Worm (Caenorhabditis elegans) whole organism, L4/young adult: Measurements from ENCODE around the gene ztf-13.

Source experiments
- W03F9.2 ChIP-seq: fragments of 150-350 bp; optimal IDR thresholded peaks from 2 replicates; lab custom pipeline; 2014; ENCODE audit warnings: missing biosample characterization, missing genetic modification characterization
- dao-5 ChIP-seq: sonication (generic microtip); optimal IDR thresholded peaks from 2 replicates; lab custom pipeline; 2016; ENCODE audit warnings: missing genotype, missing genetic modification characterization, moderate library complexity, missing compliant biosample characterization
- him-1 ChIP-seq: sonication (generic microtip); optimal IDR thresholded peaks from 2 replicates; lab custom pipeline; 2016; ENCODE audit warnings: missing genotype, missing genetic modification reagents, missing genetic modification characterization, missing compliant biosample characterization

Gene ztf-13

DNA sequence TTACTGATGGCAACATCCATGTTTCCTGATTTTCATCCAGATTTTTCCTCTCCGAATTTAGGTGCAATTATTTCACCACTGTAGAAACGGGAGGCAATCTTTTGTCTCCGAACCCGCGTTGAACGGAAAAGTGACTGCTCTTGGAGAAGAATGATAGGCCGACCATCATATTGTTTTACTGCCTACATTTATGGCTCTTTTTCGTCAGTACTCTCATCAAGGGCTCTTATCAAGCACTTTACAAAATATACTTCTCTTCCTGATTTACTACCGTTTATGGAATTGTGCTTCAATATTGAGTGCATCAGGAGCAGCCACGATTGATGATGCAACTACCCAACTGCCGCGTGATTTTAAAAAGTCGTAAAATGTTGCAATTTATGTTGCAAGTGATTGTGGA is 47.6 kb downstream of the ztf-13 start:
- TF ChIP-seq dao-5 (tag; lab: Kevin White, UChicago) (no peak), him-1 (tag; lab: Kevin White, UChicago) (no peak), W03F9.2 (tag; lab: Kevin White, UChicago) (no peak)

DNA sequence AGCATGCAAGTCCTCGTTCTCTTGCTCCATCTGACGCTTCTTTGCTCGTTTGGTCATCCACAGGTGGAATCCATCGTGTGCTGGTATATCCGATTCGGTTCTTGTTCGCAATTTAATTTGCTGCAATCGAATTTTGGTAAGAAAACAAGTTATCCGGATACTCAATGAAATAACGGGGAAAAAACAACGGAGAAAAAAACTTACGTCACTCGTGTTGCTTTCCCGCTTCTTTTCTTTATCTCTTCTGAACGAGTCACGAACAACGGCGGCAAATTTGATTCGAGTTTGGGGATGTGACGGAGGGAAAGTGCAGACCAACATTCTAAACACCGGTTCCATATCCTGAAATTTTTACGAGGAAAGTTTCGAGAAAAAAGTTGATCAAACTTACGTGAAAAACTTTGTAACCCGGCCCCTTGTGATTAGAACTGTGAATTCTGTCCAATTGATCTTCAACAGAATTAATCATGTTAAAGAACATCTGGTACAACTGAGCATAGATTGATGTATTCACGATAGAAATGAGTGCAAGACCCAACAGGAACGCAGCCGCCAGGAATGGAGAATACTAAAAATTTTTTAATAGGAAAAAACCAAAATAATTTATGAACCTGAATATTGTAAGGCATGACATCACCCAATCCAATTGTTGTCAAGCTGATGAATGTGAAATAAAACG is 50.5 kb downstream of the ztf-13 start:
- TF ChIP-seq him-1 (tag; lab: Kevin White, UChicago) = no peak
- TF ChIP-seq dao-5 (tag; lab: Kevin White, UChicago) = no peak
- TF ChIP-seq W03F9.2 (tag; lab: Kevin White, UChicago) = no peak
